Fruit fly (Drosophila melanogaster) whole organism, prepupa: ENCODE data around the gene pip.

ENCODE experiments used
- Blimp-1 ChIP-seq: fragments of 200-800 bp; sonication (Bioruptor generic); optimal IDR thresholded peaks from 3 replicates; lab custom pipeline; 2017; ENCODE audit warnings: missing biosample characterization, missing genetic modification characterization, mild to moderate bottlenecking, moderate library complexity, missing genetic modification reagents
- CG11902 ChIP-seq: fragments of 200-800 bp; sonication (Bioruptor generic); optimal IDR thresholded peaks from 3 replicates; lab custom pipeline; 2016; ENCODE audit warnings: missing biosample characterization, missing genetic modification characterization
- CG15336 ChIP-seq: fragments of 200-800 bp; sonication (Bioruptor generic); IDR thresholded peaks from 2 replicates; pipeline ENCODE4 v1.3.6; 2022; ENCODE audit warnings: missing biosample characterization, missing genetic modification characterization
- CG16779 ChIP-seq: fragments of 200-800 bp; sonication (Bioruptor generic); optimal IDR thresholded peaks from 3 replicates; lab custom pipeline; 2017; ENCODE audit warnings: missing biosample characterization, mild to moderate bottlenecking, missing genetic modification characterization
- CG31627 ChIP-seq: fragments of 200-800 bp; sonication (Bioruptor generic); optimal IDR thresholded peaks from 3 replicates; lab custom pipeline; 2016; ENCODE audit warnings: missing biosample characterization, missing genetic modification characterization
- CG32006 ChIP-seq: fragments of 200-800 bp; sonication (Bioruptor generic); optimal IDR thresholded peaks from 3 replicates; lab custom pipeline; 2017; ENCODE audit warnings: missing biosample characterization, mild to moderate bottlenecking, missing genetic modification characterization
- CG3919 ChIP-seq: fragments of 200-800 bp; sonication (Bioruptor generic); optimal IDR thresholded peaks from 3 replicates; lab custom pipeline; 2016; ENCODE audit warnings: missing biosample characterization, missing genetic modification characterization
- CG4318 ChIP-seq: fragments of 200-800 bp; sonication (Bioruptor generic); optimal IDR thresholded peaks from 3 replicates; lab custom pipeline; 2017; ENCODE audit warnings: missing biosample characterization, mild to moderate bottlenecking, missing genetic modification characterization
- CG6163 ChIP-seq: fragments of 200-800 bp; sonication (Bioruptor generic); IDR thresholded peaks from 3 replicates; pipeline ENCODE4 v1.3.6; 2022; ENCODE audit warnings: missing biosample characterization, missing genetic modification characterization
- CG6276 ChIP-seq: fragments of 200-800 bp; sonication (Bioruptor generic); optimal IDR thresholded peaks from 2 replicates; lab custom pipeline; 2017; ENCODE audit warnings: missing biosample characterization, mild to moderate bottlenecking, missing genetic modification characterization
- CG6808 ChIP-seq: fragments of 200-800 bp; sonication (Bioruptor generic); optimal IDR thresholded peaks from 3 replicates; lab custom pipeline; 2017; ENCODE audit warnings: missing biosample characterization, missing genetic modification characterization, mild to moderate bottlenecking, moderate library complexity, missing genetic modification reagents
- CG6854 ChIP-seq: fragments of 200-800 bp; sonication (Bioruptor generic); optimal IDR thresholded peaks from 2 replicates; lab custom pipeline; 2017; ENCODE audit warnings: missing biosample characterization, mild to moderate bottlenecking, missing genetic modification characterization
- CG7368 ChIP-seq: fragments of 200-800 bp; sonication (Bioruptor generic); optimal IDR thresholded peaks from 3 replicates; lab custom pipeline; 2016; ENCODE audit warnings: missing biosample characterization, missing genetic modification characterization
- CG8119 ChIP-seq: fragments of 200-800 bp; sonication (Bioruptor generic); IDR thresholded peaks from 3 replicates; pipeline ENCODE4 v1.3.6; 2022; ENCODE audit warnings: missing biosample characterization, missing genetic modification characterization
- CG8632 ChIP-seq: fragments of 200-800 bp; sonication (Bioruptor generic); optimal IDR thresholded peaks from 3 replicates; lab custom pipeline; 2016; ENCODE audit warnings: missing biosample characterization, missing genetic modification characterization
- Eip75B ChIP-seq: fragments of 200-800 bp; sonication (Bioruptor generic); optimal IDR thresholded peaks from 3 replicates; lab custom pipeline; 2016; ENCODE audit warnings: missing biosample characterization, missing genetic modification characterization
- Eip78C ChIP-seq: fragments of 200-800 bp; sonication (Bioruptor generic); peaks from one replicate; lab custom pipeline; 2016; ENCODE audit warnings: missing biosample characterization, missing genetic modification characterization
- Eip93F ChIP-seq: fragments of 200-800 bp; sonication (Bioruptor generic); optimal IDR thresholded peaks from 2 replicates; lab custom pipeline; 2016; ENCODE audit warnings: missing biosample characterization, mild to moderate bottlenecking, missing genetic modification characterization
- Ets21C ChIP-seq: fragments of 200-800 bp; sonication (Bioruptor generic); optimal IDR thresholded peaks from 3 replicates; lab custom pipeline; 2016; ENCODE audit warnings: missing biosample characterization, missing genetic modification characterization
- Gug ChIP-seq: fragments of 200-800 bp; sonication (Bioruptor generic); IDR thresholded peaks from 2 replicates; pipeline ENCODE4 v1.3.6; 2022; ENCODE audit warnings: missing biosample characterization, missing genetic modification characterization
- Hr39 ChIP-seq: fragments of 200-800 bp; sonication (Bioruptor generic); optimal IDR thresholded peaks from 2 replicates; lab custom pipeline; 2016; ENCODE audit warnings: missing biosample characterization, missing genetic modification characterization
- Lpt ChIP-seq: fragments of 200-800 bp; sonication (Bioruptor generic); optimal IDR thresholded peaks from 3 replicates; lab custom pipeline; 2016; ENCODE audit warnings: missing biosample characterization, missing genetic modification characterization
- Met ChIP-seq: fragments of 200-800 bp; sonication (Bioruptor generic); optimal IDR thresholded peaks from 3 replicates; lab custom pipeline; 2016; ENCODE audit warnings: missing biosample characterization, missing genetic modification characterization
- OdsH ChIP-seq: fragments of 200-800 bp; sonication (Bioruptor generic); optimal IDR thresholded peaks from 3 replicates; lab custom pipeline; 2016; ENCODE audit warnings: missing biosample characterization, missing genetic modification characterization
- Smox ChIP-seq: fragments of 200-800 bp; sonication (Bioruptor generic); optimal IDR thresholded peaks from 3 replicates; lab custom pipeline; 2016; ENCODE audit warnings: missing biosample characterization, missing genetic modification characterization
- Sox102F ChIP-seq: fragments of 200-800 bp; sonication (Bioruptor generic); optimal IDR thresholded peaks from 2 replicates; lab custom pipeline; 2016; ENCODE audit warnings: missing biosample characterization, mild to moderate bottlenecking, missing genetic modification characterization
- cyc ChIP-seq: fragments of 200-800 bp; sonication (Bioruptor generic); optimal IDR thresholded peaks from 3 replicates; lab custom pipeline; 2016; ENCODE audit warnings: missing biosample characterization, missing genetic modification characterization
- dac ChIP-seq: fragments of 200-800 bp; sonication (Bioruptor generic); optimal IDR thresholded peaks from 2 replicates; lab custom pipeline; 2017; ENCODE audit warnings: missing biosample characterization, mild to moderate bottlenecking, missing genetic modification characterization
- eg ChIP-seq: fragments of 200-800 bp; sonication (Bioruptor generic); IDR thresholded peaks from 3 replicates; pipeline ENCODE4 v1.3.6; 2022; ENCODE audit warnings: missing biosample characterization, missing genetic modification characterization
- fkh ChIP-seq: fragments of 200-800 bp; sonication (Bioruptor generic); optimal IDR thresholded peaks from 3 replicates; lab custom pipeline; 2017; ENCODE audit warnings: missing biosample characterization, mild to moderate bottlenecking, missing genetic modification characterization, moderate library complexity
- lz ChIP-seq: fragments of 200-800 bp; sonication (Bioruptor generic); optimal IDR thresholded peaks from 3 replicates; lab custom pipeline; 2016; ENCODE audit warnings: missing biosample characterization, missing genetic modification characterization
- net ChIP-seq: fragments of 200-800 bp; sonication (Bioruptor generic); optimal IDR thresholded peaks from 3 replicates; lab custom pipeline; 2016; ENCODE audit warnings: missing biosample characterization, missing genetic modification characterization
- pdm3 ChIP-seq: fragments of 200-800 bp; sonication (Bioruptor generic); optimal IDR thresholded peaks from 3 replicates; lab custom pipeline; 2016; ENCODE audit warnings: missing biosample characterization, missing genetic modification characterization
- salr ChIP-seq, 2 experiments: fragments of 200-800 bp; sonication (Bioruptor generic); optimal IDR thresholded peaks; 3 replicates each; lab custom pipeline; 2016 to 2018; ENCODE audit warnings: missing biosample characterization in 2 of 2, missing genetic modification characterization in 2 of 2, mild to moderate bottlenecking in 1 of 2
- spab ChIP-seq: fragments of 200-800 bp; sonication (Bioruptor generic); optimal IDR thresholded peaks from 2 replicates; lab custom pipeline; 2017; ENCODE audit warnings: missing biosample characterization, mild to moderate bottlenecking, missing genetic modification characterization, missing genetic modification reagents
- ss ChIP-seq, 2 experiments: fragments of 200-800 bp; sonication (Bioruptor generic); optimal IDR thresholded peaks; 2 replicates in 1 of 2; 3 replicates in 1 of 2; lab custom pipeline; 2017 to 2018; ENCODE audit warnings: mild to moderate bottlenecking in 2 of 2, missing biosample characterization in 2 of 2, missing genetic modification characterization in 2 of 2, moderate library complexity in 1 of 2
- svp ChIP-seq: fragments of 200-800 bp; sonication (Bioruptor generic); peaks from one replicate; lab custom pipeline; 2016; ENCODE audit warnings: missing biosample characterization, missing genetic modification characterization
- topi ChIP-seq: fragments of 200-800 bp; sonication (Bioruptor generic); optimal IDR thresholded peaks from 3 replicates; lab custom pipeline; 2016; ENCODE audit warnings: missing biosample characterization, missing genetic modification characterization

Gene pip

dm6 chr3L:19294613-19295299 is 42.7 kb downstream of the pip start (continued):
- no peak for TF ChIP-seq Sox102F
- peak; percentile 23 for TF ChIP-seq Eip75B (GFP tag; lab: Kevin White, UChicago)
- no peak for TF ChIP-seq CG3919 (GFP tag; lab: Kevin White, UChicago)
- no peak for TF ChIP-seq Met
- peak; percentile 1 for TF ChIP-seq CG8632
- no peak for TF ChIP-seq cyc (GFP tag; lab: Kevin White, UChicago)
- TF ChIP-seq Eip93F: no peak
- peak; percentile 11 for TF ChIP-seq spab (GFP tag; lab: Kevin White, UChicago)
- TF ChIP-seq Hr39: no peak
- no peak for TF ChIP-seq dac (GFP tag; lab: Kevin White, UChicago)
- TF ChIP-seq CG6276 (GFP tag; lab: Kevin White, UChicago): peak; percentile 69
- TF ChIP-seq CG11902 (GFP tag; lab: Kevin White, UChicago): no peak
- peak; percentile 52; the same call in 2 of the 3 replicates for TF ChIP-seq CG6163 (GFP tag; lab: Robert Waterston, UW)
- no peak for TF ChIP-seq lz (GFP tag; lab: Kevin White, UChicago)

dm6 chr3L:19294235-19294612 is 43.2 kb downstream of the pip start, which contains the start of gene fal:
TSS of gene fal (plus strand) at chr3L:19294564.
- TF ChIP-seq CG31627 (GFP tag; lab: Kevin White, UChicago) (peak; percentile 51), lz (GFP tag; lab: Kevin White, UChicago) (peak; percentile 31), pdm3 (GFP tag; lab: Kevin White, UChicago) (no peak), fkh (GFP tag; lab: Kevin White, UChicago) (no peak), Eip75B (GFP tag; lab: Kevin White, UChicago) (no peak), topi (GFP tag; lab: Kevin White, UChicago) (peak; percentile 14), OdsH (GFP tag; lab: Kevin White, UChicago) (no peak), Ets21C (GFP tag; lab: Kevin White, UChicago) (no peak), Smox (no peak), net (no peak), Lpt (GFP tag; lab: Kevin White, UChicago) (no peak)

dm6 chr3L:19293178-19293741 is 44.1 kb downstream of the pip start:
- TF ChIP-seq CG16779 (tag; lab: Kevin White, UChicago) (no peak), svp (GFP tag; lab: Kevin White, UChicago) (peak; percentile 31), Gug (GFP tag; lab: Robert Waterston, UW) (no peak), CG31627 (GFP tag; lab: Kevin White, UChicago) (no peak), Ets21C (GFP tag; lab: Kevin White, UChicago) (no peak), salr (GFP tag; optimal IDR thresholded peaks at IDR 0.05; lab: Kevin White, UChicago) (no peak), Blimp-1 (GFP tag; lab: Kevin White, UChicago) (peak; percentile 95), CG6808 (no peak), Eip93F (no peak), CG11902 (GFP tag; lab: Kevin White, UChicago) (no peak), CG7368 (no peak), CG32006 (GFP tag; lab: Kevin White, UChicago) (peak; percentile 6), CG6854 (peak; percentile 26), OdsH (GFP tag; lab: Kevin White, UChicago) (no peak), eg (GFP tag; lab: Robert Waterston, UW) (peak; percentile 39; the same call in 1 of the 3 replicates), net (no peak), Eip78C (GFP tag; lab: Kevin White, UChicago) (peak; percentile 59), ss (GFP tag; optimal IDR thresholded peaks at IDR 0.05; lab: Kevin White, UChicago) (no peak), CG4318 (GFP tag; lab: Kevin White, UChicago) (no peak), CG8119 (GFP tag; lab: Robert Waterston, UW) (peak; percentile 25; the same call in 1 of the 3 replicates), CG15336 (GFP tag; lab: Robert Waterston, UW) (peak; percentile 37; the same call in 1 of the 2 replicates), CG6163 (GFP tag; lab: Robert Waterston, UW) (peak; percentile 21; the same call in 1 of the 3 replicates)
- TF ChIP-seq, all 60 proteins: peak for 9
